Worm (Caenorhabditis elegans): Measurements from ENCODE around the gene F45E12.6.

Gene F45E12.6

DNA sequence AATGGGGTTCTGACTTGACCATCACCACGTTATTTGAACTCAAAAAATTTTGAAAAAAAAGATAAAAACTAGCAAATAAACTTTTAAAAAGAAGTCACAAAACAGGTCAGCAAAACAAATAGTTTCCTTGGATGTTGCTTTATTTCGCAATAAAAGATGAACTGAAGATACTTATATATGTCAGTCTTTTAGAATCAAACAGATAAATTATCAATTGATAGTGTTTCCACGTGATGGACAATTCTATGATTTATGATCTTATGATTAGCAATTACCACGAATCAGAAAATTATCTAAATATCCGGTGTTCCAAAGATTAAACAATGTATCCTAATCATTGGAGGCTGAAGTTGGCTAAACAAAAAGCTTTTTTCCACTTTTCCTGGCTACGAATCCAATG, 26.3 kb downstream of the F45E12.6 start:
- TF ChIP-seq ceh-20 (GFP tag; IDR thresholded peaks at IDR 0.05) (peak; percentile 94), daf-16 (GFP tag; optimal IDR thresholded peaks at IDR 0.05) (no peak), daf-16 (tag; optimal IDR thresholded peaks at IDR 0.05) (peak; percentile 70), nhr-25 (tag; optimal IDR thresholded peaks at IDR 0.05; ENCODE audit: borderline replicate concordance, insufficient read depth) (peak; percentile 45), dmd-6 (GFP tag; IDR thresholded peaks at IDR 0.05) (peak; percentile 84), tra-1 (GFP tag; IDR thresholded peaks at IDR 0.05) (peak; percentile 67; the same call in 1 of the 2 replicates), aha-1 (tag) (peak; percentile 23), mdl-1 (tag; optimal IDR thresholded peaks at IDR 0.05) (peak in 1 of 2 experiments; percentile 88), dmd-8 (GFP tag; IDR thresholded peaks at IDR 0.05) (no peak), mxl-2 (GFP tag; conservative IDR thresholded peaks at IDR 0.05) (no peak), hlh-11 (tag; optimal IDR thresholded peaks at IDR 0.05) (peak; percentile 68), ZK337.2 (GFP tag; IDR thresholded peaks at IDR 0.05) (no peak), nhr-102 (tag; optimal IDR thresholded peaks at IDR 0.05) (peak; percentile 77), hlh-30 (tag; optimal IDR thresholded peaks at IDR 0.05; ENCODE audit: insufficient read depth) (peak; percentile 83), mxl-3 (GFP tag; optimal IDR thresholded peaks at IDR 0.05) (peak; percentile 42), unc-62 (GFP tag; optimal IDR thresholded peaks at IDR 0.05 in 1 of 2) (peak in 1 of 2 experiments; percentile 98), unc-62 (tag; optimal IDR thresholded peaks at IDR 0.05) (no peak), ceh-32 (tag; optimal IDR thresholded peaks at IDR 0.05; ENCODE audit: poor library complexity) (no peak), ceh-44 (GFP tag; IDR thresholded peaks at IDR 0.05) (no peak), nhr-28 (tag; optimal IDR thresholded peaks at IDR 0.05) (peak; percentile 78), nhr-48 (tag; optimal IDR thresholded peaks at IDR 0.05) (peak; percentile 50), php-3 (GFP tag; IDR thresholded peaks at IDR 0.05) (peak; percentile 97), dve-1 (tag; optimal IDR thresholded peaks at IDR 0.05; ENCODE audit: insufficient read depth) (peak; percentile 74), nhr-111 (GFP tag; optimal IDR thresholded peaks at IDR 0.05) (no peak), ztf-7 (tag; optimal IDR thresholded peaks at IDR 0.05) (no peak), vab-7 (GFP tag; IDR thresholded peaks at IDR 0.05) (no peak), F44E2.7 (GFP tag; IDR thresholded peaks at IDR 0.05) (no peak)

DNA sequence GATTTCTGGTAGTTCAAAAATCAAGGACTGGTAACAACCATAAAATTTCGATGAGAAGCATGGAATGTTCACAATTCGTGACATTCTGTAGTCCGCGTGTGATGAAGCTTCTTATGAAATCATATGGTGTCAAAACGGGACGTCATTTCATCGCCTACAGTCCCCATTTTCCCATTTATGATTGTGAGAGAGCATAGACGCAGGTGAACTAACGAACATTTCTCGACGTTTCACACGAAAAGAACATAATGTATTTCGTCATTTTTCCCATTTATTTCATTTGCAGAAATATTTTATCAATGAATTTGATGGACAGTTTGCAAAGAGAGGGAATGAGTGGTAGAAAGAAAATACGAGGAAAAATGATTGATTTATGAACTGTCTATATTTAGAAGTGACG, 26.8 kb downstream of the F45E12.6 start:
- peak; percentile 71; the same call in 1 of the 2 replicates for TF ChIP-seq tra-1 (GFP tag; IDR thresholded peaks at IDR 0.05)
- peak; percentile 51 for TF ChIP-seq nhr-77 (tag; optimal IDR thresholded peaks at IDR 0.05)
- TF ChIP-seq skn-1 (tag; optimal IDR thresholded peaks at IDR 0.05): no peak
- TF ChIP-seq hlh-11 (tag; optimal IDR thresholded peaks at IDR 0.05): peak; percentile 37
- peak in 1 of 2 experiments; percentile 1 for TF ChIP-seq lsy-2 (tag; optimal IDR thresholded peaks at IDR 0.05)
- TF ChIP-seq jun-1 (tag; optimal IDR thresholded peaks at IDR 0.05): no peak
- no peak for TF ChIP-seq Y5F2A.4 (GFP tag; optimal IDR thresholded peaks at IDR 0.05)
- peak; percentile 9 for TF ChIP-seq gei-8 (GFP tag; optimal IDR thresholded peaks at IDR 0.05)
- peak in 1 of 2 experiments; percentile 40 for TF ChIP-seq hif-1 (tag; optimal IDR thresholded peaks at IDR 0.05)
- TF ChIP-seq saeg-2 (GFP tag; IDR thresholded peaks at IDR 0.05): no peak
- TF ChIP-seq zfp-2 (tag; optimal IDR thresholded peaks at IDR 0.05): no peak
- TF ChIP-seq mxl-3 (GFP tag; optimal IDR thresholded peaks at IDR 0.05): peak; percentile 38
- peak; percentile 70 for TF ChIP-seq ceh-20 (GFP tag; IDR thresholded peaks at IDR 0.05)
- no peak for TF ChIP-seq ztf-11 (tag; optimal IDR thresholded peaks at IDR 0.05)
- TF ChIP-seq hlh-30 (tag; optimal IDR thresholded peaks at IDR 0.05; ENCODE audit: insufficient read depth): peak; percentile 53
- peak; percentile 63; the same call in 1 of the 2 replicates for TF ChIP-seq php-3 (GFP tag; IDR thresholded peaks at IDR 0.05)
- TF ChIP-seq dmd-6 (GFP tag; IDR thresholded peaks at IDR 0.05): peak; percentile 90
- TF ChIP-seq mdt-29 (GFP tag; IDR thresholded peaks at IDR 0.05): no peak
- TF ChIP-seq nhr-28 (tag; optimal IDR thresholded peaks at IDR 0.05): peak; percentile 78
- no peak for TF ChIP-seq rbr-2 (tag; optimal IDR thresholded peaks at IDR 0.05)
- no peak for TF ChIP-seq ama-1 (optimal IDR thresholded peaks at IDR 0.05)
- TF ChIP-seq nhr-237 (tag; optimal IDR thresholded peaks at IDR 0.05): no peak
- TF ChIP-seq cey-2 (tag; optimal IDR thresholded peaks at IDR 0.05; ENCODE audit: borderline replicate concordance, insufficient read depth): peak; percentile 10
- no peak for TF ChIP-seq zip-2 (tag; optimal IDR thresholded peaks at IDR 0.05)
- no peak for TF ChIP-seq nhr-10 (tag; optimal IDR thresholded peaks at IDR 0.05)
- TF ChIP-seq mdl-1 (tag; optimal IDR thresholded peaks at IDR 0.05): peak in 1 of 2 experiments; percentile 68
- peak; percentile 20 for TF ChIP-seq pqm-1 (tag; optimal IDR thresholded peaks at IDR 0.05)
- no peak for TF ChIP-seq ceh-32 (tag; optimal IDR thresholded peaks at IDR 0.05; ENCODE audit: poor library complexity)
- no peak for TF ChIP-seq daf-16 (GFP tag; optimal IDR thresholded peaks at IDR 0.05)
- TF ChIP-seq daf-16 (tag; optimal IDR thresholded peaks at IDR 0.05): no peak

Measured in whole organism, L4 larva.